Fruit fly (Drosophila melanogaster) whole organism, embryonic: ENCODE results near the gene CG9166.

Experiments
- Bdp1 ChIP-seq: fragments of 200-800 bp; sonication (Bioruptor generic); optimal IDR thresholded peaks from 3 replicates; lab custom pipeline; 2016; ENCODE audit warnings: missing biosample characterization, missing genetic modification characterization
- Blimp-1 ChIP-seq: fragments of 200-800 bp; sonication (Bioruptor generic); optimal IDR thresholded peaks from 3 replicates; lab custom pipeline; 2018; ENCODE audit warnings: missing biosample characterization, missing genetic modification characterization, mild to moderate bottlenecking, moderate library complexity, missing genetic modification reagents
- CG10274 ChIP-seq: fragments of 200-800 bp; sonication (Bioruptor generic); optimal IDR thresholded peaks from 3 replicates; lab custom pipeline; 2017; ENCODE audit warnings: missing biosample characterization, mild to moderate bottlenecking, missing genetic modification characterization
- CG10543 ChIP-seq: fragments of 200-800 bp; sonication (Bioruptor generic); optimal IDR thresholded peaks from 3 replicates; lab custom pipeline; 2017; ENCODE audit warnings: missing biosample characterization, mild to moderate bottlenecking, missing genetic modification characterization, moderate library complexity
- CG11560 ChIP-seq: fragments of 200-800 bp; sonication (Bioruptor generic); IDR thresholded peaks from 3 replicates; pipeline ENCODE4 v1.3.6; 2022; ENCODE audit warnings: missing biosample characterization, missing genetic modification characterization
- CG12071 ChIP-seq: fragments of 200-800 bp; sonication (Bioruptor generic); optimal IDR thresholded peaks from 3 replicates; lab custom pipeline; 2018; ENCODE audit warnings: missing biosample characterization, mild to moderate bottlenecking, missing genetic modification characterization
- CG12104 ChIP-seq: fragments of 200-800 bp; sonication (Bioruptor generic); optimal IDR thresholded peaks from 3 replicates; lab custom pipeline; 2016; ENCODE audit warnings: missing biosample characterization, missing genetic modification characterization
- CG13123 ChIP-seq: fragments of 200-800 bp; sonication (Bioruptor generic); optimal IDR thresholded peaks from 2 replicates; lab custom pipeline; 2016; ENCODE audit warnings: missing biosample characterization, missing genetic modification characterization
- CG16815 ChIP-seq: fragments of 200-800 bp; sonication (Bioruptor generic); optimal IDR thresholded peaks from 3 replicates; lab custom pipeline; 2017; ENCODE audit warnings: missing biosample characterization, mild to moderate bottlenecking, missing genetic modification characterization
- CG17328 ChIP-seq: fragments of 200-800 bp; sonication (Bioruptor generic); IDR thresholded peaks from 2 replicates; pipeline ENCODE4 v1.3.6; 2022; ENCODE audit warnings: missing biosample characterization, missing genetic modification characterization
- CG2116 ChIP-seq: fragments of 200-800 bp; sonication (Bioruptor generic); optimal IDR thresholded peaks from 3 replicates; lab custom pipeline; 2018; ENCODE audit warnings: missing biosample characterization, mild to moderate bottlenecking, missing genetic modification characterization
- CG2889 ChIP-seq: fragments of 200-800 bp; sonication (Bioruptor generic); IDR thresholded peaks from 3 replicates; pipeline ENCODE4 v1.3.6; 2022; ENCODE audit warnings: missing biosample characterization, missing genetic modification characterization
- CG33213 ChIP-seq: fragments of 200-800 bp; sonication (Bioruptor generic); optimal IDR thresholded peaks from 3 replicates; lab custom pipeline; 2016; ENCODE audit warnings: missing biosample characterization, missing genetic modification characterization
- CG34224 ChIP-seq: fragments of 200-800 bp; sonication (Bioruptor generic); IDR thresholded peaks from 3 replicates; pipeline ENCODE4 v1.3.6; 2022; ENCODE audit warnings: missing biosample characterization, missing genetic modification characterization; ENCODE audit not compliant: partially characterized antibody
- CG4617 ChIP-seq: fragments of 200-800 bp; sonication (Bioruptor generic); optimal IDR thresholded peaks from 3 replicates; lab custom pipeline; 2016; ENCODE audit warnings: missing biosample characterization, missing genetic modification characterization, borderline replicate concordance
- CG4854 ChIP-seq: fragments of 200-800 bp; sonication (Bioruptor generic); optimal IDR thresholded peaks from 2 replicates; lab custom pipeline; 2016; ENCODE audit warnings: missing biosample characterization, missing genetic modification characterization, inconsistent platforms
- CG5245 ChIP-seq: fragments of 200-800 bp; sonication (Bioruptor generic); optimal IDR thresholded peaks from 3 replicates; lab custom pipeline; 2016; ENCODE audit warnings: missing biosample characterization, missing genetic modification characterization
- CG7271 ChIP-seq: fragments of 200-800 bp; sonication (Bioruptor generic); optimal IDR thresholded peaks from 2 replicates; lab custom pipeline; 2018; ENCODE audit warnings: missing biosample characterization, mild to moderate bottlenecking, missing genetic modification characterization, moderate library complexity
- CG7372 ChIP-seq: fragments of 200-800 bp; sonication (Bioruptor generic); IDR thresholded peaks from 2 replicates; pipeline ENCODE4 v1.3.6; 2022; ENCODE audit warnings: missing biosample characterization, missing genetic modification characterization
- CG7556 ChIP-seq: fragments of 200-800 bp; sonication (Bioruptor generic); optimal IDR thresholded peaks from 2 replicates; lab custom pipeline; 2017; ENCODE audit warnings: missing biosample characterization, mild to moderate bottlenecking, missing genetic modification characterization
- CG8290 ChIP-seq, 3 experiments: fragments of 200-800 bp; sonication (Bioruptor generic); optimal IDR thresholded peaks; 2 replicates each; lab custom pipeline; 2016 to 2019; ENCODE audit warnings: missing biosample characterization in 3 of 3, missing genetic modification characterization in 3 of 3, mild to moderate bottlenecking in 2 of 3, moderate library complexity in 1 of 3
- CG8924 ChIP-seq: fragments of 200-800 bp; optimal IDR thresholded peaks from 3 replicates; lab custom pipeline; 2019; ENCODE audit warnings: missing biosample characterization, mild to moderate bottlenecking, missing genetic modification characterization, moderate library complexity
- CG9215 ChIP-seq: fragments of 200-800 bp; sonication (Bioruptor generic); IDR thresholded peaks from 2 replicates; pipeline ENCODE4 v1.3.6; 2022; ENCODE audit warnings: missing biosample characterization, missing genetic modification characterization
- CrebB ChIP-seq: fragments of 200-800 bp; sonication (Bioruptor generic); optimal IDR thresholded peaks from 3 replicates; lab custom pipeline; 2018; ENCODE audit warnings: missing biosample characterization, mild to moderate bottlenecking, missing genetic modification characterization
- Dll ChIP-seq: fragments of 200-800 bp; sonication (Bioruptor generic); IDR thresholded peaks from 4 replicates; pipeline ENCODE4 v1.3.6; 2022; ENCODE audit warnings: missing biosample characterization, missing genetic modification characterization; ENCODE audit not compliant: partially characterized antibody
- Gsc ChIP-seq: fragments of 200-800 bp; sonication (Bioruptor generic); IDR thresholded peaks from 2 replicates; pipeline ENCODE4 v1.3.6; 2022; ENCODE audit warnings: missing biosample characterization, missing genetic modification characterization
- H2.0 ChIP-seq: fragments of 200-800 bp; sonication (Bioruptor generic); IDR thresholded peaks from 2 replicates; pipeline ENCODE4 v1.3.6; 2022; ENCODE audit warnings: missing biosample characterization, missing genetic modification characterization
- HLH4C ChIP-seq: fragments of 200-800 bp; sonication (Bioruptor generic); IDR thresholded peaks from 3 replicates; pipeline ENCODE4 v1.3.6; 2022; ENCODE audit warnings: missing biosample characterization, missing genetic modification characterization; ENCODE audit not compliant: partially characterized antibody
- MTF-1 ChIP-seq: fragments of 200-800 bp; sonication (Bioruptor generic); optimal IDR thresholded peaks from 2 replicates; lab custom pipeline; 2018; ENCODE audit warnings: missing biosample characterization, mild to moderate bottlenecking, missing genetic modification characterization, borderline replicate concordance
- Mad ChIP-seq: fragments of 200-800 bp; sonication (Bioruptor generic); optimal IDR thresholded peaks from 2 replicates; lab custom pipeline; 2016; ENCODE audit warnings: missing biosample characterization, missing genetic modification characterization
- Mes4 ChIP-seq: fragments of 200-800 bp; sonication (Bioruptor generic); optimal IDR thresholded peaks from 2 replicates; lab custom pipeline; 2016; ENCODE audit warnings: missing biosample characterization, missing genetic modification characterization
- Ptx1 ChIP-seq: fragments of 200-800 bp; sonication (Bioruptor generic); IDR thresholded peaks from 2 replicates; pipeline ENCODE4 v1.3.6; 2022; ENCODE audit warnings: missing biosample characterization, missing genetic modification characterization
- Spps ChIP-seq: fragments of 200-800 bp; sonication (Bioruptor generic); optimal IDR thresholded peaks from 2 replicates; lab custom pipeline; 2018; ENCODE audit warnings: missing biosample characterization, mild to moderate bottlenecking, missing genetic modification characterization
- Ssrp ChIP-seq: fragments of 200-800 bp; sonication (Bioruptor generic); optimal IDR thresholded peaks from 2 replicates; lab custom pipeline; 2018; ENCODE audit warnings: missing biosample characterization, mild to moderate bottlenecking, missing genetic modification characterization, moderate library complexity
- YL-1 ChIP-seq: fragments of 200-800 bp; sonication (Bioruptor generic); optimal IDR thresholded peaks from 3 replicates; lab custom pipeline; 2017; ENCODE audit warnings: missing biosample characterization, mild to moderate bottlenecking, missing genetic modification characterization
- al ChIP-seq: fragments of 200-800 bp; sonication (Bioruptor generic); IDR thresholded peaks from 2 replicates; pipeline ENCODE4 v1.3.6; 2022; ENCODE audit warnings: missing biosample characterization, missing genetic modification characterization
- bab2 ChIP-seq: fragments of 200-800 bp; sonication (Bioruptor generic); optimal IDR thresholded peaks from 2 replicates; lab custom pipeline; 2016; ENCODE audit warnings: missing biosample characterization, missing genetic modification characterization
- chn ChIP-seq: fragments of 200-800 bp; sonication (Bioruptor generic); optimal IDR thresholded peaks from 2 replicates; lab custom pipeline; 2016; ENCODE audit warnings: missing biosample characterization, missing genetic modification characterization
- disco-r ChIP-seq: fragments of 200-800 bp; sonication (Bioruptor generic); optimal IDR thresholded peaks from 2 replicates; lab custom pipeline; 2016; ENCODE audit warnings: missing biosample characterization, missing genetic modification characterization
- fu2 ChIP-seq: fragments of 200-800 bp; sonication (Bioruptor generic); optimal IDR thresholded peaks from 2 replicates; lab custom pipeline; 2016; ENCODE audit warnings: missing biosample characterization, missing genetic modification characterization
- gem ChIP-seq: fragments of 200-800 bp; sonication (Bioruptor generic); optimal IDR thresholded peaks from 2 replicates; lab custom pipeline; 2019; ENCODE audit warnings: missing biosample characterization, mild to moderate bottlenecking, missing genetic modification characterization, moderate library complexity
- ham ChIP-seq: fragments of 200-800 bp; sonication (Bioruptor generic); IDR thresholded peaks from 2 replicates; pipeline ENCODE4 v1.3.6; 2022; ENCODE audit warnings: missing biosample characterization, missing genetic modification characterization
- jumu ChIP-seq: fragments of 200-800 bp; sonication (Bioruptor generic); optimal IDR thresholded peaks from 3 replicates; lab custom pipeline; 2016; ENCODE audit warnings: missing biosample characterization, missing genetic modification characterization
- lilli ChIP-seq: fragments of 200-800 bp; sonication (Bioruptor generic); optimal IDR thresholded peaks from 3 replicates; lab custom pipeline; 2016; ENCODE audit warnings: missing biosample characterization, missing genetic modification characterization
- mirr ChIP-seq: fragments of 200-800 bp; sonication (Bioruptor generic); optimal IDR thresholded peaks from 3 replicates; lab custom pipeline; 2018; ENCODE audit warnings: missing biosample characterization, mild to moderate bottlenecking, missing genetic modification characterization
- nau ChIP-seq: fragments of 200-800 bp; sonication (Bioruptor generic); optimal IDR thresholded peaks from 3 replicates; lab custom pipeline; 2017; ENCODE audit warnings: missing biosample characterization, mild to moderate bottlenecking, missing genetic modification characterization, missing genetic modification reagents
- pho ChIP-seq: fragments of 200-800 bp; sonication (Bioruptor generic); optimal IDR thresholded peaks from 2 replicates; lab custom pipeline; 2016; ENCODE audit warnings: missing biosample characterization, missing genetic modification characterization
- repo ChIP-seq: fragments of 200-800 bp; sonication (Bioruptor generic); optimal IDR thresholded peaks from 2 replicates; lab custom pipeline; 2016; ENCODE audit warnings: missing biosample characterization, missing genetic modification characterization
- stwl ChIP-seq: fragments of 200-800 bp; sonication (Bioruptor generic); optimal IDR thresholded peaks from 3 replicates; lab custom pipeline; 2018; ENCODE audit warnings: missing biosample characterization, mild to moderate bottlenecking, missing genetic modification characterization, moderate library complexity
- twi ChIP-seq: fragments of 200-800 bp; optimal IDR thresholded peaks from 2 replicates; lab custom pipeline; 2019; ENCODE audit warnings: missing biosample characterization, mild to moderate bottlenecking, missing genetic modification characterization, moderate library complexity

CG9166 gene

dm6 chr3L:1342133-1342580 is 8.8 kb upstream of the CG9166 start, which contains the start of gene indra (continued):
- TF ChIP-seq bab2 (GFP tag; lab: Kevin White, UChicago) (peak; percentile 75), CG12071 (no peak), HLH4C (peak; percentile 46; the same call in 2 of the 3 replicates), CG17328 (GFP tag; lab: Robert Waterston, UW) (peak; percentile 55), CG7271 (peak; percentile 24), ham (GFP tag; lab: Robert Waterston, UW) (no peak), Mad (peak; percentile 58), Gsc (GFP tag; lab: Robert Waterston, UW) (no peak), CG10543 (peak; percentile 44), Dll (peak; percentile 57; the same call in 2 of the 4 replicates), CG8924 (tag; lab: Kevin White, UChicago) (peak; percentile 55), Mes4 (GFP tag; lab: Kevin White, UChicago) (peak; percentile 49), disco-r (GFP tag; lab: Kevin White, UChicago) (no peak), CG7372 (peak; percentile 26; the same call in 1 of the 2 replicates), CG13123 (GFP tag; lab: Kevin White, UChicago) (peak; percentile 27), CG16815 (GFP tag; lab: Kevin White, UChicago) (peak; percentile 9), CG34224 (GFP tag; lab: Robert Waterston, UW) (peak; percentile 37; the same call in 1 of the 3 replicates), chn (peak; percentile 64), jumu (GFP tag; lab: Kevin White, UChicago) (peak; percentile 52), CG10274 (GFP tag; lab: Kevin White, UChicago) (peak; percentile 7), CG7556 (GFP tag; lab: Kevin White, UChicago) (peak; percentile 23), Bdp1 (peak; percentile 20), mirr (peak; percentile 18), gem (peak; percentile 73), CG5245 (GFP tag; lab: Kevin White, UChicago) (peak; percentile 37), lilli (GFP tag; lab: Kevin White, UChicago) (peak; percentile 85), Spps (tag; lab: Kevin White, UChicago) (no peak), CG11560 (peak; percentile 56; the same call in 2 of the 3 replicates), CG12104 (GFP tag; lab: Kevin White, UChicago) (peak; percentile 49), CG2116 (peak; percentile 97), Ptx1 (peak; percentile 54), twi (peak; percentile 47), stwl (tag; lab: Kevin White, UChicago) (peak; percentile 60), CG4854 (GFP tag; lab: Kevin White, UChicago) (peak; percentile 47), CG8290 (GFP tag; optimal IDR thresholded peaks at IDR 0.05; lab: Kevin White, UChicago) (peak; percentile 5), CG8290 (tag; optimal IDR thresholded peaks at IDR 0.05; lab: Kevin White, UChicago) (no peak), Blimp-1 (no peak), YL-1 (GFP tag; lab: Kevin White, UChicago) (peak; percentile 96), MTF-1 (GFP tag; lab: Kevin White, UChicago) (no peak), Ssrp (tag; lab: Kevin White, UChicago) (peak; percentile 53), pho (GFP tag; lab: Kevin White, UChicago) (peak; percentile 63), CG4617 (GFP tag; lab: Kevin White, UChicago) (peak; percentile 78), CG33213 (GFP tag; lab: Kevin White, UChicago) (peak; percentile 54), al (0 out of 2 replicates have a peak, but pooled peaks have one; percentile 26), fu2 (GFP tag; lab: Kevin White, UChicago) (peak; percentile 71), nau (GFP tag; lab: Kevin White, UChicago) (no peak), repo (GFP tag; lab: Kevin White, UChicago) (peak; percentile 12), CG2889 (0 out of 3 replicates have a peak, but pooled peaks have one; percentile 21), CG9215 (peak; percentile 55; the same call in 1 of the 2 replicates), H2.0 (GFP tag; lab: Robert Waterston, UW) (no peak), CrebB (tag; lab: Kevin White, UChicago) (peak; percentile 10)
